Worm (Caenorhabditis elegans): ENCODE measurements around the gene C35A5.11.

ce11 chrV:10489998-10490397, 12.9 kb downstream of the C35A5.11 start, which contains the start of gene ncx-5:
- TF ChIP-seq mep-1 (tag; optimal IDR thresholded peaks at IDR 0.05), result no peak
- TF ChIP-seq flh-1 (GFP tag; optimal IDR thresholded peaks at IDR 0.05), result no peak
- no peak for TF ChIP-seq elt-1 (tag; optimal IDR thresholded peaks at IDR 0.05; ENCODE audit: borderline replicate concordance, insufficient read depth)
- TF ChIP-seq lin-13 (tag; optimal IDR thresholded peaks at IDR 0.05), result no peak
- no peak for TF ChIP-seq nhr-28 (tag; optimal IDR thresholded peaks at IDR 0.05)
- no peak for TF ChIP-seq elt-3 (tag; optimal IDR thresholded peaks at IDR 0.05)
- TF ChIP-seq ztf-11 (tag; optimal IDR thresholded peaks at IDR 0.05), result no peak
- TF ChIP-seq pha-4 (tag; optimal IDR thresholded peaks at IDR 0.05), result no peak
- TF ChIP-seq snpc-4 (tag; optimal IDR thresholded peaks at IDR 0.05), result no peak
- no peak for TF ChIP-seq sptf-1 (tag; optimal IDR thresholded peaks at IDR 0.05)
- no peak for TF ChIP-seq lsy-2 (tag; optimal IDR thresholded peaks at IDR 0.05)
- no peak for TF ChIP-seq mab-5 (tag; optimal IDR thresholded peaks at IDR 0.05)
- TF ChIP-seq nhr-12 (tag; optimal IDR thresholded peaks at IDR 0.05), result no peak
- no peak for TF ChIP-seq nhr-76 (tag; optimal IDR thresholded peaks at IDR 0.05)

Measured in whole organism, mixed stage, embryonic.